Worm (Caenorhabditis elegans) whole organism, L2 larva: ENCODE data around the gene atf-7.

Experiments
- C34F6.9 ChIP-seq: fragments of 150-350 bp; optimal IDR thresholded peaks from 2 replicates; lab custom pipeline; 2014; ENCODE audit warnings: missing biosample characterization, missing genetic modification characterization
- F13H6.1 ChIP-seq: sonication (generic microtip); optimal IDR thresholded peaks from 2 replicates; lab custom pipeline; 2016; ENCODE audit warnings: missing genetic modification characterization, missing compliant biosample characterization
- R02D3.7 ChIP-seq: fragments of 150-350 bp; optimal IDR thresholded peaks from 2 replicates; lab custom pipeline; 2014; ENCODE audit warnings: missing biosample characterization, missing genetic modification characterization
- ZK546.5 ChIP-seq: sonication (generic microtip); optimal IDR thresholded peaks from 2 replicates; lab custom pipeline; 2017; ENCODE audit warnings: missing biosample characterization, missing genetic modification characterization
- alr-1 ChIP-seq: fragments of 150-350 bp; optimal IDR thresholded peaks from 2 replicates; lab custom pipeline; 2014; ENCODE audit warnings: missing biosample characterization, missing genetic modification characterization
- aly-2 ChIP-seq: fragments of 150-350 bp; optimal IDR thresholded peaks from 2 replicates; lab custom pipeline; 2014; ENCODE audit warnings: missing biosample characterization, missing genetic modification characterization
- ceh-82 ChIP-seq: fragments of 150-350 bp; optimal IDR thresholded peaks from 2 replicates; lab custom pipeline; 2014; ENCODE audit warnings: missing biosample characterization, missing genetic modification characterization
- dmd-4 ChIP-seq: sonication (generic microtip); optimal IDR thresholded peaks from 2 replicates; lab custom pipeline; 2017; ENCODE audit warnings: missing biosample characterization, missing genetic modification characterization
- egl-27 ChIP-seq: sonication (generic microtip); optimal IDR thresholded peaks from 3 replicates; lab custom pipeline; 2017; ENCODE audit warnings: missing biosample characterization, missing genetic modification reagents, missing genetic modification characterization
- elt-1 ChIP-seq: fragments of 150-350 bp; optimal IDR thresholded peaks from 2 replicates; lab custom pipeline; 2014; ENCODE audit warnings: missing biosample characterization, missing genetic modification characterization
- elt-3 ChIP-seq: sonication (generic microtip); optimal IDR thresholded peaks from 2 replicates; lab custom pipeline; 2017; ENCODE audit warnings: missing biosample characterization, missing genetic modification characterization
- lin-11 ChIP-seq: fragments of 150-350 bp; sonication (generic microtip); optimal IDR thresholded peaks from 2 replicates; lab custom pipeline; 2014; ENCODE audit warnings: missing biosample characterization, missing genetic modification characterization, inconsistent platforms, mixed read lengths
- lin-13 ChIP-seq: fragments of 150-350 bp; optimal IDR thresholded peaks from 2 replicates; lab custom pipeline; 2014; ENCODE audit warnings: missing biosample characterization, missing genetic modification reagents, missing genetic modification characterization
- lin-39 ChIP-seq: fragments of 150-350 bp; optimal IDR thresholded peaks from 2 replicates; lab custom pipeline; 2014; ENCODE audit warnings: missing biosample characterization, missing genetic modification reagents, missing genetic modification characterization
- lsy-2 ChIP-seq, 2 experiments: fragments of 150-350 bp in 1 of 2; sonication (generic microtip) in 1 of 2; optimal IDR thresholded peaks; 2 replicates each; lab custom pipeline; 2014 to 2017; ENCODE audit warnings: missing biosample characterization in 2 of 2, missing genetic modification characterization in 2 of 2
- mab-5 ChIP-seq: fragments of 150-350 bp; optimal IDR thresholded peaks from 2 replicates; lab custom pipeline; 2014; ENCODE audit warnings: missing biosample characterization, missing genetic modification characterization
- mbf-1 ChIP-seq: sonication (generic microtip); optimal IDR thresholded peaks from 2 replicates; lab custom pipeline; 2017; ENCODE audit warnings: missing biosample characterization, missing genetic modification characterization
- mdl-1 ChIP-seq, 2 experiments: fragments of 150-350 bp in 1 of 2; sonication (generic microtip) in 1 of 2; optimal IDR thresholded peaks; 2 replicates each; lab custom pipeline; 2017; ENCODE audit warnings: missing biosample characterization in 2 of 2, missing genetic modification characterization in 2 of 2
- nhr-10 ChIP-seq: sonication (generic microtip); optimal IDR thresholded peaks from 2 replicates; lab custom pipeline; 2017; ENCODE audit warnings: missing biosample characterization, missing genetic modification characterization
- nhr-11 ChIP-seq: fragments of 150-350 bp; optimal IDR thresholded peaks from 2 replicates; lab custom pipeline; 2014; ENCODE audit warnings: missing biosample characterization, missing genetic modification characterization
- nhr-12 ChIP-seq: fragments of 150-350 bp; optimal IDR thresholded peaks from 2 replicates; lab custom pipeline; 2014; ENCODE audit warnings: missing biosample characterization, missing genetic modification characterization
- nhr-129 ChIP-seq: fragments of 150-350 bp; optimal IDR thresholded peaks from 2 replicates; lab custom pipeline; 2014; ENCODE audit warnings: missing biosample characterization, missing genetic modification characterization
- nhr-21 ChIP-seq: fragments of 150-350 bp; optimal IDR thresholded peaks from 2 replicates; lab custom pipeline; 2014; ENCODE audit warnings: missing biosample characterization, missing genetic modification characterization
- nhr-23 ChIP-seq: fragments of 150-350 bp; optimal IDR thresholded peaks from 2 replicates; lab custom pipeline; 2014; ENCODE audit warnings: missing biosample characterization, missing genetic modification reagents, missing genetic modification characterization
- nhr-237 ChIP-seq: fragments of 150-350 bp; optimal IDR thresholded peaks from 2 replicates; lab custom pipeline; 2014; ENCODE audit warnings: missing biosample characterization, missing genetic modification characterization
- nhr-25 ChIP-seq: fragments of 150-350 bp; sonication (generic microtip); optimal IDR thresholded peaks from 3 replicates; lab custom pipeline; 2014; ENCODE audit warnings: missing biosample characterization, missing genetic modification characterization
- nhr-77 ChIP-seq: fragments of 150-350 bp; optimal IDR thresholded peaks from 2 replicates; lab custom pipeline; 2014; ENCODE audit warnings: missing biosample characterization, missing genetic modification characterization
- peb-1 ChIP-seq: fragments of 150-350 bp; optimal IDR thresholded peaks from 2 replicates; lab custom pipeline; 2014; ENCODE audit warnings: missing biosample characterization, missing genetic modification characterization
- sem-4 ChIP-seq: fragments of 150-350 bp; optimal IDR thresholded peaks from 2 replicates; lab custom pipeline; 2014; ENCODE audit warnings: missing biosample characterization, missing genetic modification reagents, missing genetic modification characterization
- skn-1 ChIP-seq: sonication (generic microtip); optimal IDR thresholded peaks from 2 replicates; lab custom pipeline; 2017; ENCODE audit warnings: missing biosample characterization, missing genetic modification characterization
- sma-3 ChIP-seq: sonication (generic microtip); optimal IDR thresholded peaks from 2 replicates; lab custom pipeline; 2016; ENCODE audit warnings: missing genetic modification reagents, missing genetic modification characterization, missing compliant biosample characterization
- sma-9 ChIP-seq, 2 experiments: fragments of 150-350 bp in 1 of 2; sonication (generic microtip) in 1 of 2; optimal IDR thresholded peaks; 2 replicates each; lab custom pipeline; 2014 to 2016; ENCODE audit warnings: missing genetic modification characterization in 2 of 2, mild to moderate bottlenecking in 1 of 2, missing biosample characterization in 1 of 2, missing compliant biosample characterization in 1 of 2, missing genetic modification reagents in 1 of 2, moderate library complexity in 1 of 2
- snpc-4 ChIP-seq: fragments of 150-350 bp; optimal IDR thresholded peaks from 2 replicates; lab custom pipeline; 2014; ENCODE audit warnings: missing biosample characterization, missing genetic modification characterization
- unc-55 ChIP-seq: fragments of 150-350 bp; sonication (generic microtip); optimal IDR thresholded peaks from 3 replicates; lab custom pipeline; 2014; ENCODE audit warnings: missing biosample characterization, missing genetic modification reagents, missing genetic modification characterization
- unc-62 ChIP-seq: fragments of 150-350 bp; optimal IDR thresholded peaks from 2 replicates; lab custom pipeline; 2014; ENCODE audit warnings: missing biosample characterization, missing genetic modification reagents, missing genetic modification characterization
- zag-1 ChIP-seq: fragments of 150-350 bp; optimal IDR thresholded peaks from 2 replicates; lab custom pipeline; 2014; ENCODE audit warnings: missing biosample characterization, missing genetic modification characterization
- ztf-1 ChIP-seq: fragments of 200-800 bp; sonication (Bioruptor generic); conservative IDR thresholded peaks from 2 replicates; pipeline ENCODE4 v1.3.6; 2022; ENCODE audit warnings: missing genetic modification characterization, missing compliant biosample characterization
- ztf-11 ChIP-seq: sonication (generic microtip); optimal IDR thresholded peaks from 2 replicates; lab custom pipeline; 2017; ENCODE audit warnings: missing biosample characterization, missing genetic modification characterization
- ztf-4 ChIP-seq: fragments of 150-350 bp; optimal IDR thresholded peaks from 2 replicates; lab custom pipeline; 2014; ENCODE audit warnings: missing biosample characterization, missing genetic modification characterization

The atf-7 gene

ce11 chrIII:4523411-4523810, 24.6 kb upstream of the atf-7 start:
- TF ChIP-seq mab-5 = peak; percentile 0
- no peak for TF ChIP-seq zag-1 (tag; lab: Kevin White, UChicago)

- TF ChIP-seq lin-13 (GFP tag; lab: Kevin White, UChicago) (no peak), nhr-129 (tag; lab: Kevin White, UChicago) (no peak), ztf-1 (no peak), lin-11 (tag; lab: Kevin White, UChicago) (no peak), sma-3 (GFP tag; lab: Kevin White, UChicago) (no peak), ZK546.5 (no peak), F13H6.1 (tag; lab: Kevin White, UChicago) (no peak), R02D3.7 (tag; lab: Kevin White, UChicago) (no peak), nhr-25 (tag; lab: Kevin White, UChicago) (no peak)
Observed at ce11 chrIII:4520057-4520456, 21.2 kb upstream of the atf-7 start, which contains the start of gene cdh-4. Gene cdh-4 (plus strand): TSS chrIII:4520357.

ce11 chrIII:4519410-4519809, 20.6 kb upstream of the atf-7 start:
- no peak for TF ChIP-seq dmd-4
- no peak for TF ChIP-seq nhr-12 (tag; lab: Kevin White, UChicago)
- no peak for TF ChIP-seq zag-1 (tag; lab: Kevin White, UChicago)
- no peak for TF ChIP-seq skn-1 (tag; lab: Kevin White, UChicago)
- no peak for TF ChIP-seq sma-9 (GFP tag; optimal IDR thresholded peaks at IDR 0.05; lab: Kevin White, UChicago)
- no peak for TF ChIP-seq sma-9 (tag; optimal IDR thresholded peaks at IDR 0.05; lab: Kevin White, UChicago)
- TF ChIP-seq ceh-82 (tag; lab: Kevin White, UChicago) = no peak
- TF ChIP-seq nhr-77 = no peak

ce11 chrIII:4517781-4518180, 18.9 kb upstream of the atf-7 start:
- no peak for TF ChIP-seq mdl-1 (tag; optimal IDR thresholded peaks at IDR 0.05; lab: Kevin White, UChicago)
- no peak for TF ChIP-seq nhr-25 (tag; lab: Kevin White, UChicago)
- TF ChIP-seq nhr-11 (tag; lab: Kevin White, UChicago) = no peak
- no peak for TF ChIP-seq sma-3 (GFP tag; lab: Kevin White, UChicago)
- TF ChIP-seq alr-1 = no peak
- no peak for TF ChIP-seq R02D3.7 (tag; lab: Kevin White, UChicago)
- no peak for TF ChIP-seq zag-1 (tag; lab: Kevin White, UChicago)
- no peak for TF ChIP-seq skn-1 (tag; lab: Kevin White, UChicago)
- TF ChIP-seq ceh-82 (tag; lab: Kevin White, UChicago) = no peak
- TF ChIP-seq elt-3 (tag; lab: Kevin White, UChicago) = no peak
- no peak for TF ChIP-seq lin-11 (tag; lab: Kevin White, UChicago)
- no peak for TF ChIP-seq unc-62 (GFP tag; lab: Kevin White, UChicago)
- no peak for TF ChIP-seq ztf-1
- TF ChIP-seq C34F6.9 (tag; lab: Kevin White, UChicago) = no peak
- no peak for TF ChIP-seq nhr-10 (tag; lab: Kevin White, UChicago)

- no peak for TF ChIP-seq lin-11 (tag; lab: Kevin White, UChicago)
- no peak for TF ChIP-seq dmd-4
- no peak for TF ChIP-seq aly-2
- TF ChIP-seq ztf-4 (tag; lab: Kevin White, UChicago) = no peak
Observed at ce11 chrIII:4515173-4515572, 16.3 kb upstream of the atf-7 start.

ce11 chrIII:4513926-4514325, 15.1 kb upstream of the atf-7 start:
- peak; percentile 33 for TF ChIP-seq C34F6.9 (tag; lab: Kevin White, UChicago)
- TF ChIP-seq nhr-25 (tag; lab: Kevin White, UChicago) = no peak
- no peak for TF ChIP-seq nhr-237 (tag; lab: Kevin White, UChicago)
- no peak for TF ChIP-seq ZK546.5
- peak; percentile 48 for TF ChIP-seq nhr-129 (tag; lab: Kevin White, UChicago)
- TF ChIP-seq nhr-11 (tag; lab: Kevin White, UChicago) = no peak
- no peak for TF ChIP-seq elt-1 (tag; lab: Kevin White, UChicago)
- peak; percentile 71 for TF ChIP-seq F13H6.1 (tag; lab: Kevin White, UChicago)
- no peak for TF ChIP-seq ztf-11 (tag; lab: Kevin White, UChicago)
- peak in 1 of 2 experiments; percentile 4 for TF ChIP-seq mdl-1 (tag; optimal IDR thresholded peaks at IDR 0.05; lab: Kevin White, UChicago)
- TF ChIP-seq nhr-12 (tag; lab: Kevin White, UChicago) = no peak
- no peak for TF ChIP-seq nhr-23
- no peak for TF ChIP-seq nhr-77
- peak; percentile 31 for TF ChIP-seq unc-55 (GFP tag; lab: Kevin White, UChicago)
- no peak for TF ChIP-seq ztf-1
- no peak for TF ChIP-seq nhr-21 (tag; lab: Kevin White, UChicago)
- no peak for TF ChIP-seq alr-1
- no peak for TF ChIP-seq sem-4 (tag; lab: Kevin White, UChicago)
- no peak for TF ChIP-seq peb-1 (tag; lab: Kevin White, UChicago)
- TF ChIP-seq sma-9 (GFP tag; optimal IDR thresholded peaks at IDR 0.05; lab: Kevin White, UChicago) = no peak
- TF ChIP-seq sma-9 (tag; optimal IDR thresholded peaks at IDR 0.05; lab: Kevin White, UChicago) = no peak
- TF ChIP-seq lin-39 (tag; lab: Kevin White, UChicago) = no peak
- no peak for TF ChIP-seq mbf-1
- no peak for TF ChIP-seq lin-11 (tag; lab: Kevin White, UChicago)
- TF ChIP-seq zag-1 (tag; lab: Kevin White, UChicago) = no peak
- no peak for TF ChIP-seq dmd-4
- no peak for TF ChIP-seq unc-62 (GFP tag; lab: Kevin White, UChicago)
- TF ChIP-seq egl-27 (tag; lab: Kevin White, UChicago) = no peak
- no peak for TF ChIP-seq mab-5
- no peak for TF ChIP-seq ceh-82 (tag; lab: Kevin White, UChicago)
- TF ChIP-seq lsy-2 (tag; optimal IDR thresholded peaks at IDR 0.05; lab: Kevin White, UChicago) = peak in 1 of 2 experiments; percentile 18
- TF ChIP-seq snpc-4 (tag; lab: Kevin White, UChicago) = no peak
